Fruit fly (Drosophila melanogaster): ENCODE measurements around the gene RpL27.
A peak's percentile ranks its signal among the peaks of the same experiment; 100 is the strongest.

The RpL27 gene

dm6 chr3R:25680528-25680927 is 4.3 kb downstream of the RpL27 start, which contains the start of the genes CG4743 and Idh3g (continued):
- TF ChIP-seq CG9437 (GFP tag; optimal IDR thresholded peaks at IDR 0.05) = peak; percentile 98
- peak; percentile 71 for TF ChIP-seq CG1647 (GFP tag; optimal IDR thresholded peaks at IDR 0.05)
- TF ChIP-seq CG11456 (GFP tag; IDR thresholded peaks at IDR 0.05) = peak; percentile 88
- peak; percentile 89 for TF ChIP-seq CG2889 (GFP tag; IDR thresholded peaks at IDR 0.05)
- peak; percentile 75 for TF ChIP-seq Lim3 (GFP tag; IDR thresholded peaks at IDR 0.05)
- peak; percentile 97 for TF ChIP-seq CG7271 (tag; optimal IDR thresholded peaks at IDR 0.05)
- peak; percentile 63 for TF ChIP-seq bigmax (GFP tag; optimal IDR thresholded peaks at IDR 0.05)
- no peak for TF ChIP-seq Dref (GFP tag; IDR thresholded peaks at IDR 0.05)
- TF ChIP-seq rib (GFP tag; IDR thresholded peaks at IDR 0.05) = peak; percentile 94
- peak in 1 of 2 experiments; percentile 71 for TF ChIP-seq tll (GFP tag; optimal IDR thresholded peaks at IDR 0.05)
- TF ChIP-seq esg (GFP tag; conservative IDR thresholded peaks at IDR 0.05) = peak; percentile 95
- peak; percentile 93 for TF ChIP-seq CG6683 (GFP tag; optimal IDR thresholded peaks at IDR 0.05)
- TF ChIP-seq pan (optimal IDR thresholded peaks at IDR 0.05) = no peak
- TF ChIP-seq pan (GFP tag; optimal IDR thresholded peaks at IDR 0.05 in 1 of 2, IDR thresholded peaks at IDR 0.05 in 1 of 2) = peak in 1 of 2 experiments; percentile 98
- TF ChIP-seq pnt (GFP tag; optimal IDR thresholded peaks at IDR 0.05) = peak; percentile 34
- TF ChIP-seq CG10959 (GFP tag; IDR thresholded peaks at IDR 0.05) = peak; percentile 93
- peak; percentile 94 for TF ChIP-seq CG15514 (GFP tag; optimal IDR thresholded peaks at IDR 0.05)
- peak; percentile 79 to 85 for TF ChIP-seq chif (GFP tag; optimal IDR thresholded peaks at IDR 0.05)
- peak; percentile 93 for TF ChIP-seq CG3407 (GFP tag; optimal IDR thresholded peaks at IDR 0.05)
- peak; percentile 97 for TF ChIP-seq CG10147 (GFP tag; optimal IDR thresholded peaks at IDR 0.05)
- peak; percentile 95 for TF ChIP-seq H2.0 (GFP tag; IDR thresholded peaks at IDR 0.05)
- TF ChIP-seq Ada2b (GFP tag; IDR thresholded peaks at IDR 0.05) = peak; percentile 94
- peak; percentile 95 for TF ChIP-seq ind (GFP tag; optimal IDR thresholded peaks at IDR 0.05)
- TF ChIP-seq Spps (tag; optimal IDR thresholded peaks at IDR 0.05) = peak; percentile 97
- peak; percentile 67; the same call in 1 of the 3 replicates for TF ChIP-seq z (GFP tag; IDR thresholded peaks at IDR 0.05)
- TF ChIP-seq CHES-1-like (GFP tag; optimal IDR thresholded peaks at IDR 0.05) = peak; percentile 20
- peak; percentile 98 for TF ChIP-seq CG8388 (GFP tag; optimal IDR thresholded peaks at IDR 0.05)
- peak; percentile 95 for TF ChIP-seq run (tag; optimal IDR thresholded peaks at IDR 0.05)
- TF ChIP-seq Fer2 (tag; optimal IDR thresholded peaks at IDR 0.05) = peak; percentile 95
- peak; percentile 97 for TF ChIP-seq Fer1 (GFP tag; optimal IDR thresholded peaks at IDR 0.05)
- peak; percentile 90 for TF ChIP-seq dimm (GFP tag; IDR thresholded peaks at IDR 0.05)
- peak; percentile 24 for TF ChIP-seq eyg (GFP tag; optimal IDR thresholded peaks at IDR 0.05)
- TF ChIP-seq Rx (GFP tag; IDR thresholded peaks at IDR 0.05) = peak; percentile 82
- peak; percentile 40 for TF ChIP-seq Scr (GFP tag; IDR thresholded peaks at IDR 0.05; ENCODE audit: partially characterized antibody)
- TF ChIP-seq CG13775 (GFP tag; optimal IDR thresholded peaks at IDR 0.05) = peak; percentile 98
- TF ChIP-seq chinmo (GFP tag; IDR thresholded peaks at IDR 0.05; ENCODE audit: partially characterized antibody) = no peak
- TF ChIP-seq sens (GFP tag) = peak; percentile 98
- TF ChIP-seq Optix (GFP tag; IDR thresholded peaks at IDR 0.05) = peak; percentile 80
- TF ChIP-seq klu (GFP tag; IDR thresholded peaks at IDR 0.05) = peak; percentile 89
- peak; percentile 24 for TF ChIP-seq shn (GFP tag; optimal IDR thresholded peaks at IDR 0.05)
- TF ChIP-seq CG15601 (tag; optimal IDR thresholded peaks at IDR 0.05) = peak; percentile 96
- peak; percentile 71 for TF ChIP-seq CG7745 (tag; optimal IDR thresholded peaks at IDR 0.05)
- peak; percentile 59 for TF ChIP-seq CG12744 (GFP tag; optimal IDR thresholded peaks at IDR 0.05)
- TF ChIP-seq Drgx (GFP tag; IDR thresholded peaks at IDR 0.05) = peak; percentile 94
- peak; percentile 99 for TF ChIP-seq CG12391 (tag; optimal IDR thresholded peaks at IDR 0.05)
- TF ChIP-seq E2f2 (GFP tag; IDR thresholded peaks at IDR 0.05) = peak; percentile 84
- peak; percentile 27 for TF ChIP-seq ftz-f1 (GFP tag; optimal IDR thresholded peaks at IDR 0.05)
- TF ChIP-seq onecut (GFP tag; IDR thresholded peaks at IDR 0.05) = peak; percentile 92
- TF ChIP-seq Vsx1 (GFP tag; optimal IDR thresholded peaks at IDR 0.05) = peak; percentile 94
- TF ChIP-seq CG2129 (GFP tag; IDR thresholded peaks at IDR 0.05; ENCODE audit: partially characterized antibody) = no peak
- TF ChIP-seq Lhr (GFP tag; optimal IDR thresholded peaks at IDR 0.05) = peak; percentile 92

All from whole organism, embryonic.